Worm (Caenorhabditis elegans): ENCODE results near the gene Y38F1A.8.

The Y38F1A.8 gene

DNA sequence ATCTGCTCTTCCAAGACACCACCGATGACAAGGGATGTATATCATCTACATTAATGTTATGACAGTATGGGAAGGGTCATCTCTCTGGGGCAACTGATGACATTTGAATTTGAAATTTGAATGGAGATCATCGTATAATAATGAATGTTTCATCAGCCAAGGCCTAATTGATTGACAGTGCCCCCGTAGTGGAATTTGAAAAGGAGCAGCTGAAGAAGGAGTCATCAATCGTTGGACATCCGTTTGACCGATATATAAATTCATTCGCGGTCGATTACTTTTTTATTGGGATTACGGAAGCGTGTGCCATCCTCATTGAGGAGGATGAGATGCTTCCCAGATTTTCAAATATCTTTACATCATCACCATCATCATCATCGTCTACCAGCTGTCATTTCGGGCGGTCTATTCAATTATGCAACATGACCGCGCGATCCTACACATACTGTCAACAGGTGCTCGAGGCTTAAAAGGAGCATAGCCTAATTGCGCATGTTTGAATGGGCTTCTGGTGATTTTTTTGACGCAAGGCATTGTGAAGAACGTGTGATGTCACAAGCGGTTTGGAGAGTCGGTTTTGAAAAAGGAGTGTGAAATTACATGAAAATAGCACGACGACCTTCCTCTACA is 9.6 kb downstream of the Y38F1A.8 start:
- TF ChIP-seq W03F9.2 (tag; optimal IDR thresholded peaks at IDR 0.05) (no peak), him-1 (tag; optimal IDR thresholded peaks at IDR 0.05) (no peak), dao-5 (tag; optimal IDR thresholded peaks at IDR 0.05) (no peak)

DNA sequence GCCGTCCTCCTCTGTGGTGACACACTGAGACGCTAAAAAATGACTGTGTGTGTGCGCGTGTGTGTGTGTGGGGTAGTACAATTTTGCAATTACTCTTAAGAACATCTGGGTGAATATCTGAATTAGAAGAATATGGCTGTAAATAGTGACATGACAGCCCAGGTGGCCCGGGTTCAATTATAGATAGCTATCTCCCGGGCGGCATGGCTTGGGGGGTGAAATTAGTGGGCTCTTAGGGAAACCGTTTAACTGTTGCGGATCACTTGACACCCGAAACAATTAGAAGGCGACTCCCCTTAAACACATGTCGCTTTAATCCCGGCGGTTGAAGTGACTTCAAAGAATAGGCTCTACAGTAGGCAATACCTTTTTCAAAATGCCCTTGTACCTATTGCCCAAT is 10.5 kb downstream of the Y38F1A.8 start:
- no peak for TF ChIP-seq W03F9.2 (tag; optimal IDR thresholded peaks at IDR 0.05)
- no peak for TF ChIP-seq him-1 (tag; optimal IDR thresholded peaks at IDR 0.05)
- no peak for TF ChIP-seq dao-5 (tag; optimal IDR thresholded peaks at IDR 0.05)

DNA sequence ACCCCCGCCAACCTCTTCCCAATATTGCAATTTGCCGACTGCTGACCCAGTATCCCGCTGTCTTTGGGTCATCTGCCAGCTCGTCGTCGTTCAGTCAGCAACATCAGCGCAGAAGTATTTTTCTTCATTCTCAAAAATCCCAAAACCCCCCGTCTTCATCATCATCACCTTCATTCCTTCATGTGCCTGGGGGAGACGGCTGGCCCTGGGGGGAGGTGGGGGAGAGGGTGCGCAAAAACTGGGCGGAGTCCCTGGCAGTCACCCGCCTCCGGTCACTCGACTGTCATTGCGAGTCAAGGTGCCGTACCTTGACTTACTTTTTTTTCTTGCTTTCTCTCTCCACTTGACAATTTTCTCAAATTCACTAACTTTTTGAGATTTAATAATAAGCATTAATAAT is 12.9 kb downstream of the Y38F1A.8 start:
- TF ChIP-seq him-1 (tag; optimal IDR thresholded peaks at IDR 0.05): no peak
- no peak for TF ChIP-seq W03F9.2 (tag; optimal IDR thresholded peaks at IDR 0.05)
- TF ChIP-seq dao-5 (tag; optimal IDR thresholded peaks at IDR 0.05): no peak

DNA sequence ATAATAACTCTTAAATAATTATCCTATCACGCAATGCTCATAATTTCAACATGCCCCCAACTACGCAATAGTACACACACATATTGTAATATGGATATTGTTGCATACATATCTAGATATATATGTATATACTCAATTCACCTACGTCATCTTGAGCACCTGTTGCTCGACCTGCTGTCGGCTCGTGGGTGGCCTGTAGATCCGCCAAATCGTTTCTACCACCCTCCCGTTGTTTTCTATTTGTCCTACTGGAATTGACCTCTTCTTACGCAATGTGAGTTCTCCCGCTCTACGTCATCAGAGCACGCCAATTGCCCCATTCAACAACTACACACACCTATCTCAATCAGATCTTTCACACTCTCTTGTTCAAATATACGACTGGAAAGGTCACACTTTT is 14.8 kb downstream of the Y38F1A.8 start:
- TF ChIP-seq him-1 (tag; optimal IDR thresholded peaks at IDR 0.05) (no peak), W03F9.2 (tag; optimal IDR thresholded peaks at IDR 0.05) (no peak), dao-5 (tag; optimal IDR thresholded peaks at IDR 0.05) (no peak)

DNA sequence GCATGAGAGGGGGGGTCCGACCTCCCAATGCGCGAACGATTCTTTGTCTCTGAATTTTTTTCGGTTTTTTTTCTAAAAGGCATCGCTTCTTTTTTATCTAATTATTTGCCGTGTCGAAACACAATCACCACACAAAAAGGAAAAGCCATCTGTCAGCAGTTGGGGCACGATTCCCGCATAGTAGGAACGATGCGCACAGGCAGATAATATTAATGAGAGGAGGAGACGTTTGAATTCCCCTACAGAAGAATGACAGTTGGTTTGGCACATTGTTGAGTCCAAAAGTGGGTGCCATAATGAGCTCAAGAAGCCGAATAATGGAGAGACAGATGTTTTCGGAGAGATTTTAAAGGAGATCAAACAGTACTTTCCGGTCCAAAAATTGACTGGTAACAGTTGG is 15.9 kb downstream of the Y38F1A.8 start:
- TF ChIP-seq him-1 (tag; optimal IDR thresholded peaks at IDR 0.05) (no peak), W03F9.2 (tag; optimal IDR thresholded peaks at IDR 0.05) (no peak), dao-5 (tag; optimal IDR thresholded peaks at IDR 0.05) (no peak)

DNA sequence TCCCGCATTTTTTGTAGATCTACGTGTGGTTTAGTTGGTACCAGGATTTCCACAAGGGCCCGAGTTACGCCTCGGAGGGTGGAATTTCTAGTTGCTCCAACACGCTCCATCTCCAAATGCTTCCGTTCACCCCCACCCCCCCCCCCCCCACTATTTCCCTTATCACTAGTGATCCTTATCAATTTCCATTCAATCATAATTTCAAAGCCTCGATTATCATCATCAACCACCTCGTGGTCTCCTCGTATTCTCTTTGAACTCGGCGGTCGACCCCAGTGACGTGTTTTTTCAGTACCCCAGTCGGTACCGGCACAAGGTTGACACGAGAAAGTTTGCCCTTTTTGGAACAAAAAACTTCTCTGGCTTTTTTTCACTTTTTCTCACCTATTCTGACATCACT is 17.8 kb downstream of the Y38F1A.8 start:
- TF ChIP-seq W03F9.2 (tag; optimal IDR thresholded peaks at IDR 0.05): no peak
- TF ChIP-seq dao-5 (tag; optimal IDR thresholded peaks at IDR 0.05): no peak
- TF ChIP-seq him-1 (tag; optimal IDR thresholded peaks at IDR 0.05): no peak

DNA sequence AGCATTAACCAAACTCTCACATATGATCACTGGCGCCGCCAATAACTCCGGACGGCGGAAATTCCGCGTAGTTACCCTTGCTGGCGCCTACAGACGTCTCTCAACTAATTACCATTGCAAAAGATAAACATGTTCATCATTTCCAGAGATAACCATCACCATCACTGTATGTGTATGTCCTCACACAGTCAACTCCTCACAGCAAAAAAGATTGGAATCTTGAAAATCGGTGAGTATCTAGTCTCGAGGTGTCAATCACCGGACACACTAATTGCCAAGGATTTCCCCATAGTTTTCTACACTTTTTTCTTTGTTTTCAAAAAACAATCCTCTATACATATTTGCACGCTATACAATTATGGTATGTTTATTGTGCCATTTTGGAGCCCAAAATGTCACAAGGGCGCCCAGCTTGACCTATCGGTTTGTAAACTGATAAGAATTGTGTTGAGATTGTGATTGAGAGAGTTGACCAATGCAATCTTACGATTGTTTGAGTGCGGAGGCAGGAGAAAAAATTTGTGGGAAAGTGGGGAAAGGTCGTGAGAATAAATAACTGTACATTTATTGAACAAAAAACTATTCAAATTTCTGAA is 18.6 kb downstream of the Y38F1A.8 start:
- TF ChIP-seq him-1 (tag; optimal IDR thresholded peaks at IDR 0.05): no peak

DNA sequence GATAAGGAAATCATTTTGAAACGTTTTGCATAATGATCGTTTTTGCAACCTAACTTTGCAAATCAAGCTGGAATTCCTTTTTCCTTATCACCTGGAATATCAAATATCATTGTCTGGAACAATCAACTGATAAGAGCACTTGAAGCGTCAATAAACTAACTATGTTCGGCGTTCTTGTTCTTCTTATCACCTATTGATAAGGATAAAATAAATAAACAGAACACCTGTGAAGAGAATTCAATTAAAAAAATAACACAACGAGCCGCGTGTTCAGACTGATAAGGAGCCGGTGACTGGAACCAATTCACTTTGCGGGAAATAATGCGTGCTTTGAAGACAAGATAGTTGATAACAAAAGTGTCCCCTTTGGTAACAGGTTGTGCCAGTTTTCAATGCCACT is 20.4 kb downstream of the Y38F1A.8 start, which contains the start of gene cyd-1:
cyd-1 (plus strand) TSS at position 380 of the 400 bp plus-strand sequence.
- TF ChIP-seq dao-5 (tag; optimal IDR thresholded peaks at IDR 0.05) (no peak), him-1 (tag; optimal IDR thresholded peaks at IDR 0.05) (no peak), W03F9.2 (tag; optimal IDR thresholded peaks at IDR 0.05) (no peak)

DNA sequence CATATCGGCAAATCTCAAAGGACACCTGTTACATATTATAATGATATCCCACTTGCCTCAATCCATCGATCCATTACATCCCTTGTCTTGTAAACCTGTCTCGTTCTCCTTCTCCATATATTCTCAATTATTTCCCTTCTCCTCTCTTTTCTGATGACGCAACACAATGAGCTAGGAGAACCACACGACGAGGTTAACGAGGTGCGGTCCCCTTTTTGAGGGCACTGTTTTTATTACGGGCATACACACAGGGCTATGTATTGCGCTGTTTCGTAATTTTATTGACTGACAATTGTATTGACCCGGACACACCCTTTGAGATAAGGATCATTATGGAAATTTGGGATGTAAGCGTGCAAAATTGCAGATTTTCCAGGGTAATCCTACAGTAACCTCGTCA is 22.0 kb downstream of the Y38F1A.8 start:
- TF ChIP-seq dao-5 (tag; optimal IDR thresholded peaks at IDR 0.05) (no peak), W03F9.2 (tag; optimal IDR thresholded peaks at IDR 0.05) (no peak), him-1 (tag; optimal IDR thresholded peaks at IDR 0.05) (no peak)

DNA sequence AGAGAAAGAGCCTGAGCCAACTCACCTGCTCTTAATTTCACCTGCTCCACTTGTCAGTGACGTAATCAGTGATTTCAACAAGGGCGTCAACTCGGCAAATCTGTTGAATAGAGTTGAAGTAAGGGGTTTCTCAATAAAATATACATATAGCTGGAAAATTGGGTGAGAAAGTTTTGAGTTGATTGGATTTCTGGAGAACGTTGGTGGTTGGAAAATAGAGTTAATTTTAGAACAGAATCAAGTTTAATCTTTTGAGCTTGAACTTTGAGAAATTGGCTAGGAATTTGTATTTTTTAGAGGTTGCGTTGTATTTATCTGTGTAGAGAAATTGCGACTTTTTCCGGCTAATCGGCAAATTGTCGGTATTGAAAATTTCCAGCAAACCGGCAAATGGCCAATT is 31.0 kb downstream of the Y38F1A.8 start, which contains the start of gene Y38F1A.4:
Y38F1A.4 (minus strand) TSS at position 101 of the 400 bp plus-strand sequence.
- no peak for TF ChIP-seq W03F9.2 (tag; optimal IDR thresholded peaks at IDR 0.05)
- TF ChIP-seq him-1 (tag; optimal IDR thresholded peaks at IDR 0.05): no peak
- no peak for TF ChIP-seq dao-5 (tag; optimal IDR thresholded peaks at IDR 0.05)

DNA sequence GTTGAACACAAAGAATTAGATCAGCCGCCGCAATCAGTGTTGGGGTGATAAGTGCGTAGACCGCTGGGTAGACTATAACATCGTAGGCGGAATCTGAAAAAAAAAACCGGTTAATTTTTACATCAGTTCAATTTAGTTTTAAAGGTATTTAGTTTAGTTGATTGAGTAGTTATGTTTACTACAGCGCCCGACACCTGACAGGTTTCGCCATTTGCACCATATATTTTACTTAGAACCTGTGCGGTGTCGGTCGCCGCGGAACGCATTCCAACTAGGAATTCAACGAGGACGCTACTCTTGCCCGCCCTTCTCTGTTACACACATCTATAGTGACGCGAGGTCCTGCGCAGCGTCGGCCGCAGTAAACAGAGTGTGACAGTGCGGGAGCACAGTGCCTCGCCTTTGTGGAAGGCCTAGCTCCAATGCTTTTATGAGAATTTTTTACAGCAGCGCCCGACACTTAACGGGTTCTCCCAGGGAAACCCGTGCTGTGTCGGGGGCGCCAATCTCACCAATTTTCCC is 32.1 kb downstream of the Y38F1A.8 start:
- TF ChIP-seq him-1 (tag; optimal IDR thresholded peaks at IDR 0.05): no peak
- no peak for TF ChIP-seq W03F9.2 (tag; optimal IDR thresholded peaks at IDR 0.05)
- no peak for TF ChIP-seq dao-5 (tag; optimal IDR thresholded peaks at IDR 0.05)

DNA sequence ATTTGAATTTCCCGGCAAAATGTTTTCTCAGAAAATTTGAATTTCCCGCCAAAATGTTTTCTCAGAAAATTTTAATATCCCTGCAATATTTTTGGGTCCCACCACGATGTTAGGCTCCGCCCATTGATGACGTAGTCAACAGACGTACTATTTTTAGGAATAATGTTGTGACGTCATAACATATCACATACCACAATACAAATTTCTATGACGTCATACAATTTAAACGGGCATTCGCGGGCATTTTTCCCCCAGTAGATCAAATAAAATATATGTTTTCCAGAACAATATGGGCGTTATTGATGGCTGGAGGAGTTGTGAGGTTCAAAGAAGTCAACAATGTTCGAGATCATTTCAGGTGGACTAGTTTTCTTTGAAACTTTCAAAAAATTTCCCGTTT is 34.4 kb downstream of the Y38F1A.8 start:
- TF ChIP-seq W03F9.2 (tag; optimal IDR thresholded peaks at IDR 0.05) (no peak), him-1 (tag; optimal IDR thresholded peaks at IDR 0.05) (no peak), dao-5 (tag; optimal IDR thresholded peaks at IDR 0.05) (no peak)

DNA sequence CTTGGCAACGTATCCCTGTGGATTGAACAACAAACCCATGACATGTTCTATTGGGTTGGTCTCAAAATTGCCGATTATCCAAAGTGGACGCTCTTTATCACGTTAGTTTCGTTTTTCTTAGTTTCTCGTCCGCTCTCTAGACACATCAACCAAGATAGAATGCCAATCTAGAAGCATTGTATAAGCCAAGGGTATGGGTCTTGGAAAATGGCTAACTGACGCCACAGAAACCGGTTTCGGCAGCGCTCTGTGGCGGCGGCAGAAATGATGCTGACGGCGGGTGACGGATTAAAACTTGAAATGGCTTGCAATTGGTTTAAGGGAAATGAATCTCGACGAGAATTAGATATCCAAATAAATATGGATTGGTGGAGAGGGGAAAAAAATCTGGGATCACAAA is 35.1 kb downstream of the Y38F1A.8 start:
- TF ChIP-seq dao-5 (tag; optimal IDR thresholded peaks at IDR 0.05): no peak
- TF ChIP-seq him-1 (tag; optimal IDR thresholded peaks at IDR 0.05): no peak
- no peak for TF ChIP-seq W03F9.2 (tag; optimal IDR thresholded peaks at IDR 0.05)

DNA sequence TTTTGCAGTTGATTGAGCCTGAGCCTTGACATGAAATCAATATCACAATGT is 35.3 kb downstream of the Y38F1A.8 start, which contains the start of gene ptr-18:
ptr-18 (plus strand) TSS at position 9 of the 51 bp plus-strand sequence.
- TF ChIP-seq him-1 (tag; optimal IDR thresholded peaks at IDR 0.05): no peak
- TF ChIP-seq W03F9.2 (tag; optimal IDR thresholded peaks at IDR 0.05): no peak
- TF ChIP-seq dao-5 (tag; optimal IDR thresholded peaks at IDR 0.05): no peak

DNA sequence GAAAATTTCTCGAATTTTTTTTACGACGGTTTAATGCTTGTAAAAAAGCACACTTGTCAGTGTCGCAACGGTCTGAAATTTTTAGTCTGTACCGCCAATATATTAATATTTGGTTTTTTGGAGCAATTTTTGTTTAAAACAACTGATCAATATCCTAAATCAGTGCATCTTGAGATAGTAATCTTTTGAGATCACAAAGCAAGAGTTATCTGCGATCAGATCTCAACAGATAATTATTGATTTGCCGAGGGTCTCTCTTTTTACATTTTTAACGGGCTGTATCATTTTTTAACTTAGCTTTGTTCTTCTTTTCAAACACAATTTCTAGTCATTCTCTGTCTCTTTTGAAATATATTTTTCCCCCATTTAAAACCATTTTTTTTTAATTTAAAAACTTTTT is 35.5 kb downstream of the Y38F1A.8 start:
- TF ChIP-seq him-1 (tag; optimal IDR thresholded peaks at IDR 0.05) (no peak), dao-5 (tag; optimal IDR thresholded peaks at IDR 0.05) (no peak), W03F9.2 (tag; optimal IDR thresholded peaks at IDR 0.05) (no peak)

All from whole organism, L4/young adult.